Worm (Caenorhabditis elegans): ENCODE measurements around the gene srlf-18.

The srlf-18 gene

ce11 chrIV:11110995-11111619 is 9.8 kb upstream of the srlf-18 start, which contains the start of gene rps-5 (continued):
- peak; percentile 41 for TF ChIP-seq snpc-3.4 (tag; optimal IDR thresholded peaks at IDR 0.05)
- no peak for TF ChIP-seq unc-62 (GFP tag; optimal IDR thresholded peaks at IDR 0.05)
- TF ChIP-seq cebp-1 (GFP tag; IDR thresholded peaks at IDR 0.05), result no peak
- TF ChIP-seq cebp-1 (tag; optimal IDR thresholded peaks at IDR 0.05), result peak; percentile 19
- no peak for TF ChIP-seq madf-3 (GFP tag; IDR thresholded peaks at IDR 0.05)
- TF ChIP-seq hmg-1.2 (GFP tag; IDR thresholded peaks at IDR 0.05), result peak; percentile 93
- TF ChIP-seq egrh-3 (GFP tag; IDR thresholded peaks at IDR 0.05), result no peak
- no peak for TF ChIP-seq ama-1 (optimal IDR thresholded peaks at IDR 0.05)
- no peak for TF ChIP-seq ama-1 (GFP tag; optimal IDR thresholded peaks at IDR 0.05)
- no peak for TF ChIP-seq cebp-2 (GFP tag; IDR thresholded peaks at IDR 0.05)
- TF ChIP-seq F33H1.4 (GFP tag; IDR thresholded peaks at IDR 0.05), result peak; percentile 83
- peak; percentile 55 for TF ChIP-seq lsl-1 (GFP tag; optimal IDR thresholded peaks at IDR 0.05)
- TF ChIP-seq lag-1 (GFP tag; IDR thresholded peaks at IDR 0.05), result no peak
- TF ChIP-seq mcd-1 (GFP tag; IDR thresholded peaks at IDR 0.05), result peak; percentile 54
- peak; percentile 40; the same call in 1 of the 2 replicates for TF ChIP-seq rcor-1 (GFP tag; IDR thresholded peaks at IDR 0.05)

- TF ChIP-seq F49E8.2 (tag; optimal IDR thresholded peaks at IDR 0.05; ENCODE audit: insufficient read depth) (peak; percentile 69), tbp1 (GFP tag; optimal IDR thresholded peaks at IDR 0.05) (peak; percentile 50), F33H1.4 (GFP tag; IDR thresholded peaks at IDR 0.05) (peak; percentile 45), ceh-27 (GFP tag; optimal IDR thresholded peaks at IDR 0.05) (peak; percentile 2), madf-6 (GFP tag; IDR thresholded peaks at IDR 0.05) (peak; percentile 82), aptf-3 (GFP tag; IDR thresholded peaks at IDR 0.05) (peak; percentile 17; the same call in 1 of the 2 replicates), ets-4 (GFP tag; optimal IDR thresholded peaks at IDR 0.05) (no peak), lir-1 (GFP tag; conservative IDR thresholded peaks at IDR 0.05) (no peak), cebp-2 (GFP tag; IDR thresholded peaks at IDR 0.05) (0 out of 2 replicates have a peak, but pooled peaks have one; percentile 41), unc-130 (GFP tag; optimal IDR thresholded peaks at IDR 0.05) (peak; percentile 34), F23B12.7 (tag; optimal IDR thresholded peaks at IDR 0.05; ENCODE audit: insufficient read depth) (no peak), chd-7 (tag; optimal IDR thresholded peaks at IDR 0.05) (no peak), ztf-18 (tag; optimal IDR thresholded peaks at IDR 0.05) (no peak), nfyb-1 (GFP tag; IDR thresholded peaks at IDR 0.05) (no peak; the same call in 1 of the 2 replicates), F39B2.1 (GFP tag; IDR thresholded peaks at IDR 0.05) (peak; percentile 83), lin-54 (GFP tag; optimal IDR thresholded peaks at IDR 0.05) (peak; percentile 56), ama-1 (optimal IDR thresholded peaks at IDR 0.05) (no peak), ama-1 (GFP tag; optimal IDR thresholded peaks at IDR 0.05) (peak in 1 of 2 experiments; percentile 30), athp-1 (tag; optimal IDR thresholded peaks at IDR 0.05) (peak; percentile 28), snpc-4 (GFP tag; optimal IDR thresholded peaks at IDR 0.05) (no peak), snpc-4 (tag; optimal IDR thresholded peaks at IDR 0.05) (peak in 2 of 4 experiments; percentile 10 to 41), lin-40 (tag; optimal IDR thresholded peaks at IDR 0.05) (no peak), dpl-1 (GFP tag; optimal IDR thresholded peaks at IDR 0.05) (no peak), tlf-1 (GFP tag; optimal IDR thresholded peaks at IDR 0.05) (peak; percentile 29), unc-62 (GFP tag; optimal IDR thresholded peaks at IDR 0.05) (no peak), mcd-1 (GFP tag; IDR thresholded peaks at IDR 0.05) (peak; percentile 48; the same call in 1 of the 2 replicates), madf-3 (GFP tag; IDR thresholded peaks at IDR 0.05) (peak; percentile 81), attf-3 (GFP tag; conservative IDR thresholded peaks at IDR 0.05) (no peak), ztf-25 (GFP tag; IDR thresholded peaks at IDR 0.05) (no peak), ceh-58 (GFP tag; IDR thresholded peaks at IDR 0.05) (0 out of 2 replicates have a peak, but pooled peaks have one; percentile 76), ceh-40 (GFP tag; IDR thresholded peaks at IDR 0.05) (no peak), aptf-2 (GFP tag; conservative IDR thresholded peaks at IDR 0.05) (no peak), ekl-4 (GFP tag; IDR thresholded peaks at IDR 0.05) (peak; percentile 57), D2030.7 (GFP tag; IDR thresholded peaks at IDR 0.05) (peak; percentile 38; the same call in 1 of the 2 replicates), bed-1 (GFP tag; IDR thresholded peaks at IDR 0.05) (peak; percentile 69; the same call in 1 of the 2 replicates), T07F8.4 (tag; optimal IDR thresholded peaks at IDR 0.05) (no peak), Y67H2A.10 (GFP tag; conservative IDR thresholded peaks at IDR 0.05) (no peak), dox-1 (GFP tag; IDR thresholded peaks at IDR 0.05) (no peak)
Observed at ce11 chrIV:11109771-11110170, 8.5 kb upstream of the srlf-18 start, which contains the start of gene pigk-1. Gene pigk-1, minus strand, starts transcription at chrIV:11110018.
